Worm (Caenorhabditis elegans) whole organism, young adult: ENCODE measurements around the gene T05C12.1.

ENCODE experiments used
- K11D2.4 ChIP-seq: fragments of 200-800 bp; sonication (Bioruptor generic); IDR thresholded peaks from 2 replicates; pipeline ENCODE4 v1.3.6; 2022; ENCODE audit warnings: missing genetic modification reagents, missing genetic modification characterization, missing compliant biosample characterization
- Y56A3A.18 ChIP-seq: fragments of 200-800 bp; sonication (Bioruptor generic); IDR thresholded peaks from 2 replicates; pipeline ENCODE4 v1.3.6; 2022; ENCODE audit warnings: missing genetic modification reagents, missing genetic modification characterization, missing compliant biosample characterization
- Y95B8A.8 ChIP-seq: fragments of 200-800 bp; sonication (Bioruptor generic); IDR thresholded peaks from 2 replicates; pipeline ENCODE4 v1.3.6; 2022; ENCODE audit warnings: missing genetic modification reagents, missing genetic modification characterization, missing compliant biosample characterization
- ZK185.1 ChIP-seq: sonication (generic microtip); optimal IDR thresholded peaks from 2 replicates; lab custom pipeline; 2016; ENCODE audit warnings: mild to moderate bottlenecking, missing genetic modification characterization, missing compliant biosample characterization; ENCODE audit not compliant: poor library complexity, severe bottlenecking
- ama-1 ChIP-seq, 3 experiments: fragments of 150-350 bp in 1 of 3; sonication (generic microtip) in 2 of 3; optimal IDR thresholded peaks; 2 replicates each; lab custom pipeline; 2014 to 2018; ENCODE audit warnings: missing biosample characterization in 2 of 3, missing genetic modification characterization in 2 of 3, missing genetic modification reagents in 2 of 3

DNA sequence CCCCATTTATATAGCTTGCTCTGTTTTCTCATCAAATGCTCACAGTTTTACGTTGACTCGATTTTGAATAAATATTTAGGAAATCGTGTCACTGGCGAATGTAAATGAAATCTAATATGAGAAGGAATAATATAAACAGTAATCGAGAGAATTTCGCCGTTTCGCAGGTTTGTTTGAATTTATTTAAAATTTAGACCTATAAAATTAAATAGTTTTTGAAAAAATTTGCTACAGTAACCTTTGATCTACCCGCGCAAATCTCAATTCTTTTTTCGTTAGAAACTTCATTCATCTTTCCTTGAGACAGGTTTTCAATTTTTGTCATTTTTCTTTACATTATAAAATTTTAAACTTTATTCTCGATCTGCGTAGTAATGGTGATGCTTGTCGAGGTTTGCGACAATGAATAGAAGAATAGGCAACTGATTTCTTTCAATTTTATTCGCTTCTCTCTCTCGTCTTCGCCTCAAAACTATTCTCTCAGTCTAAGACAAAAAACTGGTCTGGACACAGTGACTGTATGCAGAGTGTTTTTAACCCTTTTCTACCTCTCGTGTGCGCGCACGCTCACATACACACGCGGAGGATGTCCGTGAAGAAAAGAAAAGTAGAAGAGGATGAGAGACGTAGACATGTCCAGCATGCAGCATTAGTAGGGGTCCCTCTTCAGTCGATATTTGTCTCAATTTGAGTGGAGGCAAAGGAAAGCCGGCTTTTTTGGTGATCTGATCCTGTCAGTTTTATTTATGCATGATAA, 49.0 kb downstream of the T05C12.1 start, which contains the start of gene dab-1:
- TF ChIP-seq Y95B8A.8 (0 out of 2 replicates have a peak, but pooled peaks have one; percentile 4), ama-1 (optimal IDR thresholded peaks at IDR 0.05; lab: Kevin White, UChicago) (no peak), ama-1 (GFP tag; optimal IDR thresholded peaks at IDR 0.05; lab: Kevin White, UChicago) (no peak), K11D2.4 (GFP tag; lab: Robert Waterston, UW) (no peak), ZK185.1 (tag; lab: Kevin White, UChicago) (no peak), Y56A3A.18 (GFP tag; lab: Robert Waterston, UW) (no peak)
